Fruit fly (Drosophila melanogaster) S2 (cell line): ENCODE measurements around the gene Snx27.
A peak's percentile ranks its signal among the peaks of the same experiment; 100 is the strongest.

Source experiments
- CG8478 ChIP-seq: fragments of >200 bp; optimal IDR thresholded peaks from 2 replicates; lab custom pipeline; 2018
- CTCF ChIP-seq, 2 experiments: fragments of >200 bp; optimal IDR thresholded peaks; 2 replicates each; lab custom pipeline; 2018

Gene Snx27

DNA sequence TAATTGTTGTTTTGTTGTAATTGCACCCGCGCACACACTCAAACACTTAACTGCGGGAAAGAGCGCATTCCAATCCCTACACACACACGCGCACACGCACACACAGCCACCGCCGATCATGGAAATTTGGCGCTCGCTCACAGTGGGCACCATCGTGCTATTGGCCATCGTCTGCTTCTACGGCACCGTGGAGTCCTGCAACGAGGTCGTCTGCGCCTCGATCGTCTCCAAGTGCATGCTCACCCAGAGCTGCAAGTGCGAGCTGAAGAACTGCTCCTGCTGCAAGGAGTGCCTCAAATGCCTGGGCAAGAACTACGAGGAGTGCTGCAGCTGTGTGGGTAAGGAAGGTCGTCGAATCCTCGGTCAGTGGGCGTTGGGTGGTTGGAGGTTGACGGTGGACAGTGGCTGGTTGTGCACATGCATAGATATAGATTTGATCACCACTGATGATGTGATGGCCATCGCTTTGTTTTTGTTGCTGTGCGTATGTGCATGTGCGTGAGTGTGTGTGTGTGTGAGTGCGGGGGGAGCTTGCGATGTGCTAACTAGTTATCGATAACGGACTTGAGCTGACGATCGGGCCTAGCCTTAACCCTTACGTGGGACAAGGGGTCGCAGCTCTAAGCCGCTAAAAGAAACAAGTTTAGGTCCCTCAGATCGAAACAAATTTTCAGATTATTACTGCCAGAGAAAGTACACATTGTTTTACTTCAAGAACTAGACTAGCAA is 47.0 kb downstream of the Snx27 start:
- TF ChIP-seq CG8478 (lab: Kevin White, UChicago), result no peak
- TF ChIP-seq CTCF (optimal IDR thresholded peaks at IDR 0.05; lab: Kevin White, UChicago), result no peak

dm6 chrX:5690216-5690523 is 47.7 kb downstream of the Snx27 start:
- TF ChIP-seq CG8478 (lab: Kevin White, UChicago) (no peak), CTCF (optimal IDR thresholded peaks at IDR 0.05; lab: Kevin White, UChicago) (no peak)

DNA sequence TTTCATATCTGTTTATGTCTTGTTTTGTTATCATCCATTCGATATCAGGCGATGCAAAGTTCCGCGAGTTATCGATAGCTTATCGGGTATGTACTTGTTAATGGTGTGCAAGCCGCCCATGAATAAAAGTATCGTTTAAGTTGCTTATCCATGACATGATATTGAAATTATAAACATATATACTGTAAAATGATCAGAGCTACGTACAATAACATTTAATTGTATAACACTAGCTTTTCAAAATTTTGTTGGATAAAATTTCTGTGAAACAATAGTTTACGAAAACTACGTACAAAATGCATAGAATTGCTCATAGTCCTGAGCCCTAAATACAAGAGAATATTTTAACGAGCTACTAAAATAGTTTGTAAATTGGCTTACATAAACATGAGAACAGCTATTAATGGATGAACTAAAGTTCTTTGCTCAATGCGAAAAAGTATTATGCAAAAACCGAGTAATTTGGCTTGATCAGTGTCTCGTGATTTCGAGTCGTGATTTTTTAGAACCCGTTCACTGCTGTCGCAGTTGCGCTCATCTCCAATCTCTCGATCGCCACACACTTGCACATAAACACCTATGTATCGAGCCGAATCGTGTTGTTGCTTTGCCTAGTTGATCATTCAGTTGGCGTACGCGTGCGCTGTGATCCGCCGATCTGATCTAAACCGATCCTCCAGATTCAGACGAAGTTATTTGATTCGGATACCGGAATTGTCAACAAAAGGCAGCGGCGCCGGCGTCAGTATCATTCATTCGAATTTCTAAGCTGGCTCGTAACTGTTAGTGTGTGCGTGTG is 48.2 kb downstream of the Snx27 start, which contains the start of the genes PGAP1 and cv:
PGAP1 (minus strand) TSS at position 57 of the 799 bp plus-strand sequence.
cv (plus strand) TSS at position 586 of the 799 bp plus-strand sequence.
- TF ChIP-seq CTCF (optimal IDR thresholded peaks at IDR 0.05; lab: Kevin White, UChicago), result no peak
- TF ChIP-seq CG8478 (lab: Kevin White, UChicago), result no peak

DNA sequence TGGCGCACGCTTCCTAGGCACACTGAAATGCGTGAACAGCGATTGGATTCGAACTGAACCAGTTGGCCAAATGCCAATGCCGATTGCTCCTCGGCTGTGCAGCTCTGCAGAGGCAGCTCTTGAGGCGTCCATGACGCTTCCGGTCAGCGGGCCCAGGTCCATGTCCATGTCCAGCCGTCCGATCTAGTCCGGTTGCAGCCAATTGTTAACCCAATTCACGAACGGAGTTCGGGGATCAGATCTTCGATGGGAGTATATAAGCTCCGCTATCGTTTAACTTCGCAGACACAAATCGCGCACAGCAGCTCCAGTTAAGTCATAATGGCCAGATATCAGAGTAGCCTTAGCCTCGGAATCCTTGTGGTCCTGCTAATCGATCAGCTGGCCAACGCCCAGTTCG is 54.9 kb downstream of the Snx27 start, which contains the start of gene CG42449:
CG42449 (plus strand) TSS at position 301 of the 400 bp plus-strand sequence.
- no peak for TF ChIP-seq CG8478 (lab: Kevin White, UChicago)
- TF ChIP-seq CTCF (optimal IDR thresholded peaks at IDR 0.05; lab: Kevin White, UChicago), result no peak

dm6 chrX:5679933-5680667 is 57.7 kb downstream of the Snx27 start, which contains the start of the genes Tre1 and Gr5a:
Tre1 (minus strand) TSS chrX:5679977.
Gr5a (plus strand) TSS chrX:5680617.
- TF ChIP-seq CTCF (optimal IDR thresholded peaks at IDR 0.05; lab: Kevin White, UChicago) (no peak), CG8478 (lab: Kevin White, UChicago) (no peak)

- TF ChIP-seq CTCF (optimal IDR thresholded peaks at IDR 0.05; lab: Kevin White, UChicago) (no peak), CG8478 (lab: Kevin White, UChicago) (no peak)
Observed at dm6 chrX:5679079-5679932, 58.5 kb downstream of the Snx27 start.

DNA sequence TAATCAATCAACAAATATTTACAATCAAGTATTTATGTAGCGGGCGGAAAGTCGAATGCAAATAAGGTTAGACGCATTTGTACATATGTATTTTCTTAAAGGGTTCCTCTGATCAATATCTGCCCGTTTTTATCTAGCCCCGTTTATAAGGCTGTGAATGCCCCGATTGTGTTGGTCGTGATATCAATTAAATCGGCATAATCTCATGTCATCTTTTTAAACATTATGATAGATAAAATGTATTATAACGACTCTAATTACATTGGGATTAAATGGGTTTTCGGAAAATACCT is 59.7 kb downstream of the Snx27 start:
- TF ChIP-seq CG8478 (lab: Kevin White, UChicago), result no peak
- no peak for TF ChIP-seq CTCF (optimal IDR thresholded peaks at IDR 0.05; lab: Kevin White, UChicago)

dm6 chrX:5677400-5678177 is 60.2 kb downstream of the Snx27 start:
- no peak for TF ChIP-seq CTCF (optimal IDR thresholded peaks at IDR 0.05; lab: Kevin White, UChicago)
- TF ChIP-seq CG8478 (lab: Kevin White, UChicago), result no peak

DNA sequence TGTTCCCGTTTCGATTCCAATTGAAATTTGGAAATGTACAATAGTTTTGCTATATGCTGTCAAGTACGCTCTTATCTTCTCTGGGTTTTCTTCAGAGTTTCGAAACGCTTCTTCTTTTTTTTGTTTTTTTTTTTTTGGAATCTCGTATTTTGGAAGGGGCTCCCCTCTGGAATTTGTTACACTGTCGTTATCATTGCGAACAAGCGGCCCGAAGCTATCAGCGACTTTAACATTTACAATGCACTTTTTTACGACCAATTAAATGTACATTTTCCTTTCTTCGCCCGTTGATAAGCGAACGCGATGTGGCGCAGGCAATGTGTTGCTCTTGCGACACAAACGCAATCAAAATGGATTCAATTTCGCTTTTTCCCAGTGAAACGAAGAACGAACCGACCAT is 61.0 kb downstream of the Snx27 start:
- TF ChIP-seq CTCF (optimal IDR thresholded peaks at IDR 0.05; lab: Kevin White, UChicago), result no peak
- TF ChIP-seq CG8478 (lab: Kevin White, UChicago), result no peak

DNA sequence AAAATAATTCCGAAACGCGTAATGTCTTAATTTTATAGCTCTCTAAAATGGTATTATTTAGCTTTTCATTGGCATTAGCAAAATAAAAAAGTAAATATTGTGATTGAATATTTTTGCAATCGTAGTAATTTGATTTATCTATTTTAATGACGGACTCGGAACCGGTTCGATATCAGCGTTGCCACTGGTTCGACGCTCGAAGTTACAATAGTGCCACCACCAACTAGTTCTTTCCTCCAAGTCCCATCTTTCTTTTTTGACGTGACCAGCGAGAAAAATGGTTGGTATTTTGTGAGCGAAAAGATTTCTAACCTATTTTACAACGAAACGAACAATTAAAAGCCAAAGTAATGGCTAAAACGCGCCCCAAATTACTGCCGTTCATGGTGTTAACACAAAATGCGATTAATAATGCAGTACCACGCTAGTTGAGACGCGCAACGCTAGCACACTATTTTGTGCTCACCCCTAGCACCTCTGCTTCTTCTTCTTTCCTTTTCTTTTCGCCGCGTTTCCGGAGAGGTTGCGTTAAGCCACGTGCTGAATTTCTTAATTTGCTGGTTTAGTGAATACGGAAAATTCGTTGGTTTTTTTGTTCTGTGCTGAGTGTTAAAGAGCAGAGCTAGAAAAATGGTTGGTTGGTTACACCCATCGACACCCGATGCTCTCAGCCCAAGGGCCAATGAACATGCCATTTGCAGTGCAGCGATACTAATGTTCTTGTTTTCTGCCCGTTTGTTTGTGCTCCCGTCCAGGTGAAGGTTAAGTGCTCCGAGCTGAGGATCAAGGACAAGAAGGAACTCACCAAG is 65.4 kb downstream of the Snx27 start, which contains the start of gene RpL35:
RpL35 (plus strand) TSS at position 159 of the 809 bp plus-strand sequence.
- no peak for TF ChIP-seq CTCF (optimal IDR thresholded peaks at IDR 0.05; lab: Kevin White, UChicago)
- TF ChIP-seq CG8478 (lab: Kevin White, UChicago), result no peak

DNA sequence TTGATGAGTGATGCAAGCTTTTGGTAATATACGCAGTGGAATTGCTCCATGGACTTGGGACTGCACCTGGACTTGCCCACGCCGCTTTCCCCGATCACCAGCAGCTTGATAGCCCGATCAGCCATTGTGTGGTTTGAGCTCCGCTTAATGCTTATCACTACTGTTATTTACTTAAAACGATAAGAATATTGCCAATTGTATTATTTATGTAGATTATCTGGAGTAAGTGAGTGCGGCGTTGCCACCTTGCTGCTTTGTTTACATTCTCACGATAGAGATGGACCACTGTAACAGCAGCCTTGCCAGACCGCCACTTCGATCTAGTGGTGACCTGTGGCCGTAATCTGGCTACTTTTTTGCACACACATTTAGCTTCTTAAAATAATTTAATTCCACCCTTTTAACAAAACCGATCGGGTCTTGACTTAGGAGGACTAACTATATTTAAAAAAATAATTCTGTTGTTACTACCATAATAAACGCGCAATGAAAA is 66.2 kb downstream of the Snx27 start, which contains the start of gene Rab18:
Rab18 (minus strand) TSS at position 276 of the 493 bp plus-strand sequence.
- TF ChIP-seq CG8478 (lab: Kevin White, UChicago) (no peak), CTCF (optimal IDR thresholded peaks at IDR 0.05; lab: Kevin White, UChicago) (peak in 1 of 2 experiments; percentile 16)
